Worm (Caenorhabditis elegans) whole organism, early embryonic: ENCODE results near the gene F21D9.8.
"Not testable (repeated sequence)": the region's sequence is repeated elsewhere in the genome, so short reads cannot be mapped to it uniquely, and the experiment has no call there.

Experiments used
- ets-7 ChIP-seq: sonication (generic microtip); optimal IDR thresholded peaks from 2 replicates; lab custom pipeline; 2016; ENCODE audit warnings: missing genotype, missing genetic modification characterization, missing compliant biosample characterization
- tbx-37 ChIP-seq: fragments of 200-800 bp; sonication (Bioruptor generic); conservative IDR thresholded peaks from 2 replicates; pipeline ENCODE4 v1.3.6; 2022; ENCODE audit warnings: missing genetic modification reagents, missing genetic modification characterization, missing compliant biosample characterization

ce11 chrV:19317058-19317457 lies 37.3 kb upstream of the F21D9.8 start, which contains the start of gene srh-208:
- not testable (repeated sequence) for TF ChIP-seq ets-7; tbx-37 (GFP tag; lab: Robert Waterston, UW)
